Fruit fly (Drosophila melanogaster) Kc167 (cell line): Measurements from ENCODE around the gene CG13653.

Experiments
- Myc ChIP-seq: fragments of >200 bp; optimal IDR thresholded peaks from 2 replicates; lab custom pipeline; 2017; ENCODE audit warnings: missing external identifiers
- Sin3A ChIP-seq: fragments of >200 bp; optimal IDR thresholded peaks from 2 replicates; lab custom pipeline; 2018; ENCODE audit warnings: missing external identifiers
- h ChIP-seq: fragments of >200 bp; optimal IDR thresholded peaks from 3 replicates; lab custom pipeline; 2018; ENCODE audit warnings: missing external identifiers
- insv ChIP-seq: fragments of >200 bp; optimal IDR thresholded peaks from 3 replicates; lab custom pipeline; 2018; ENCODE audit warnings: missing external identifiers
- psq ChIP-seq: fragments of >200 bp; optimal IDR thresholded peaks from 2 replicates; lab custom pipeline; 2017; ENCODE audit warnings: missing external identifiers
- ttk ChIP-seq: sonication (Bioruptor generic); optimal IDR thresholded peaks from 2 replicates; lab custom pipeline; 2017; ENCODE audit warnings: missing external identifiers

DNA sequence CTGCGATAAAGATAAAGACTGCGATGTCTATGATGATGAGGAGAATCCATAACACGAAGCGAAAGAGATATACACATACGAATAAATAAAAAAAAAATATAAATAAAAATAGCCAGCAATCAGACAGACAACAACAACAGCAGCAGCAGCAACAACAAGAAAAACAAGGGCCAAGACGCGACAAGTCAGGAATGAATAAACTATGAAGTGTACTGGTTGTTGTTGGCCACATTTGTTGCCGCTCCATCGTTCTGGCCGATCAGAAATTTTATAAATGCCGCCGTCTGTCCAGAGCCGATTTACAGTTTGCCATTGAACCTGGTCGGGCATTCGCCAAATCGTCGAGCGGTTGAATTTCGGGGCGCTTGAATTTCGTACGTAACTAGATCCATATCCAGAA is 42.0 kb downstream of the CG13653 start, which contains the start of gene Jhbp7:
- TF ChIP-seq Sin3A (lab: Kevin White, UChicago) (no peak), h (lab: Kevin White, UChicago) (no peak), insv (no peak), psq (lab: Kevin White, UChicago) (no peak), ttk (lab: Kevin White, UChicago) (no peak), Myc (lab: Kevin White, UChicago) (no peak)
